Fruit fly (Drosophila melanogaster) whole organism, embryonic: ENCODE data around the gene Tango2.
A peak's percentile ranks its signal among the peaks of the same experiment; 100 is the strongest.

Experiments used
- Atf3 ChIP-seq: fragments of 200-800 bp; sonication (Bioruptor generic); optimal IDR thresholded peaks from 3 replicates; lab custom pipeline; 2016; ENCODE audit warnings: missing biosample characterization, missing genetic modification characterization
- Bdp1 ChIP-seq: fragments of 200-800 bp; sonication (Bioruptor generic); optimal IDR thresholded peaks from 3 replicates; lab custom pipeline; 2016; ENCODE audit warnings: missing biosample characterization, missing genetic modification characterization
- C15 ChIP-seq: fragments of 200-800 bp; sonication (Bioruptor generic); IDR thresholded peaks from 3 replicates; pipeline ENCODE4 v1.3.6; 2022; ENCODE audit warnings: missing biosample characterization, missing genetic modification characterization
- CG11560 ChIP-seq: fragments of 200-800 bp; sonication (Bioruptor generic); IDR thresholded peaks from 3 replicates; pipeline ENCODE4 v1.3.6; 2022; ENCODE audit warnings: missing biosample characterization, missing genetic modification characterization
- CG13424 ChIP-seq: fragments of 200-800 bp; sonication (Bioruptor generic); optimal IDR thresholded peaks from 2 replicates; lab custom pipeline; 2019; ENCODE audit warnings: missing biosample characterization, mild to moderate bottlenecking, missing genetic modification characterization, moderate library complexity
- CG15073 ChIP-seq: fragments of 200-800 bp; sonication (Bioruptor generic); optimal IDR thresholded peaks from 2 replicates; lab custom pipeline; 2016; ENCODE audit warnings: missing biosample characterization, missing genetic modification characterization
- CG15601 ChIP-seq: fragments of 200-800 bp; sonication (Bioruptor generic); optimal IDR thresholded peaks from 3 replicates; lab custom pipeline; 2019; ENCODE audit warnings: missing biosample characterization, mild to moderate bottlenecking, missing genetic modification characterization, moderate library complexity
- CG1602 ChIP-seq: fragments of 200-800 bp; sonication (Bioruptor generic); optimal IDR thresholded peaks from 3 replicates; lab custom pipeline; 2016; ENCODE audit warnings: missing biosample characterization, missing genetic modification characterization
- CG17359 ChIP-seq: fragments of 200-800 bp; sonication (Bioruptor generic); optimal IDR thresholded peaks from 3 replicates; lab custom pipeline; 2018; ENCODE audit warnings: missing biosample characterization, mild to moderate bottlenecking, missing genetic modification characterization, moderate library complexity
- CG17385 ChIP-seq: fragments of 200-800 bp; sonication (Bioruptor generic); optimal IDR thresholded peaks from 3 replicates; lab custom pipeline; 2018; ENCODE audit warnings: missing biosample characterization, mild to moderate bottlenecking, missing genetic modification characterization
- CG18476 ChIP-seq: fragments of 200-800 bp; sonication (Bioruptor generic); optimal IDR thresholded peaks from 2 replicates; lab custom pipeline; 2016; ENCODE audit warnings: missing biosample characterization, mild to moderate bottlenecking, missing genetic modification characterization
- CG18619 ChIP-seq: fragments of 200-800 bp; sonication (Bioruptor generic); optimal IDR thresholded peaks from 3 replicates; lab custom pipeline; 2017; ENCODE audit warnings: missing biosample characterization, mild to moderate bottlenecking, missing genetic modification characterization
- CG2678 ChIP-seq: fragments of 200-800 bp; sonication (Bioruptor generic); optimal IDR thresholded peaks from 3 replicates; lab custom pipeline; 2019; ENCODE audit warnings: missing biosample characterization, mild to moderate bottlenecking, missing genetic modification characterization, moderate library complexity
- CG32772 ChIP-seq: fragments of 200-800 bp; sonication (Bioruptor generic); IDR thresholded peaks from 2 replicates; pipeline ENCODE4 v1.3.6; 2022; ENCODE audit warnings: missing biosample characterization, missing genetic modification characterization
- CG33557 ChIP-seq: fragments of 200-800 bp; sonication (Bioruptor generic); optimal IDR thresholded peaks from 2 replicates; lab custom pipeline; 2019; ENCODE audit warnings: missing biosample characterization, mild to moderate bottlenecking, missing genetic modification characterization, moderate library complexity
- CG3407 ChIP-seq: fragments of 200-800 bp; sonication (Bioruptor generic); optimal IDR thresholded peaks from 2 replicates; lab custom pipeline; 2018; ENCODE audit warnings: missing biosample characterization, mild to moderate bottlenecking, missing genetic modification characterization
- CG3838 ChIP-seq: fragments of 200-800 bp; sonication (Bioruptor generic); optimal IDR thresholded peaks from 3 replicates; lab custom pipeline; 2016; ENCODE audit warnings: missing biosample characterization, missing genetic modification characterization
- CG3995 ChIP-seq: fragments of 200-800 bp; sonication (Bioruptor generic); optimal IDR thresholded peaks from 3 replicates; lab custom pipeline; 2016; ENCODE audit warnings: missing biosample characterization, missing genetic modification characterization
- CG7987 ChIP-seq: fragments of 200-800 bp; sonication (Bioruptor generic); optimal IDR thresholded peaks from 2 replicates; lab custom pipeline; 2018; ENCODE audit warnings: missing biosample characterization, mild to moderate bottlenecking, missing genetic modification characterization, moderate library complexity
- CG8765 ChIP-seq: fragments of 200-800 bp; sonication (Bioruptor generic); IDR thresholded peaks from 2 replicates; pipeline ENCODE4 v1.3.6; 2022; ENCODE audit warnings: missing biosample characterization, missing genetic modification characterization
- CG8924 ChIP-seq: fragments of 200-800 bp; optimal IDR thresholded peaks from 3 replicates; lab custom pipeline; 2019; ENCODE audit warnings: missing biosample characterization, mild to moderate bottlenecking, missing genetic modification characterization, moderate library complexity
- CG9727 ChIP-seq: fragments of 200-800 bp; sonication (Bioruptor generic); optimal IDR thresholded peaks from 3 replicates; lab custom pipeline; 2017; ENCODE audit warnings: missing biosample characterization, mild to moderate bottlenecking, missing genetic modification characterization
- Camta ChIP-seq: fragments of 200-800 bp; sonication (Bioruptor generic); optimal IDR thresholded peaks from 2 replicates; lab custom pipeline; 2016; ENCODE audit warnings: missing biosample characterization, missing genetic modification characterization
- Dek ChIP-seq: fragments of 200-800 bp; sonication (Bioruptor generic); optimal IDR thresholded peaks from 3 replicates; lab custom pipeline; 2019; ENCODE audit warnings: missing biosample characterization, mild to moderate bottlenecking, missing genetic modification characterization, moderate library complexity
- Doc2 ChIP-seq: fragments of 200-800 bp; sonication (Bioruptor generic); IDR thresholded peaks from 2 replicates; pipeline ENCODE4 v1.3.6; 2022; ENCODE audit warnings: missing biosample characterization, missing genetic modification characterization
- Eip74EF ChIP-seq, 2 experiments: fragments of 200-800 bp in 1 of 2; fragments of >200 bp in 1 of 2; sonication (Bioruptor generic) in 1 of 2; optimal IDR thresholded peaks; 2 replicates each; lab custom pipeline; 2017 to 2019; ENCODE audit warnings: missing biosample characterization in 2 of 2, missing genetic modification characterization in 2 of 2, mild to moderate bottlenecking in 1 of 2, moderate library complexity in 1 of 2
- Ets65A ChIP-seq: fragments of 200-800 bp; sonication (Bioruptor generic); peaks from one replicate; lab custom pipeline; 2016; ENCODE audit warnings: missing biosample characterization, missing genetic modification characterization
- GATAe ChIP-seq: fragments of 200-800 bp; sonication (Bioruptor generic); conservative IDR thresholded peaks from 2 replicates; pipeline ENCODE4 v1.3.6; 2022; ENCODE audit warnings: missing biosample characterization, missing genetic modification characterization
- HLH3B ChIP-seq: fragments of 200-800 bp; sonication (Bioruptor generic); IDR thresholded peaks from 2 replicates; pipeline ENCODE4 v1.3.6; 2022; ENCODE audit warnings: missing biosample characterization, missing genetic modification characterization
- Hr78 ChIP-seq, 2 experiments: fragments of 200-800 bp in 1 of 2; fragments of >200 bp in 1 of 2; sonication (Bioruptor generic) in 1 of 2; optimal IDR thresholded peaks; 2 replicates each; lab custom pipeline; 2017 to 2019; ENCODE audit warnings: missing biosample characterization in 2 of 2, missing genetic modification characterization in 2 of 2, mild to moderate bottlenecking in 1 of 2, moderate library complexity in 1 of 2
- Max ChIP-seq: fragments of 200-800 bp; sonication (Bioruptor generic); optimal IDR thresholded peaks from 2 replicates; lab custom pipeline; 2016; ENCODE audit warnings: missing biosample characterization, mild to moderate bottlenecking, missing genetic modification characterization
- Taf1 ChIP-seq: fragments of 200-800 bp; sonication (Bioruptor generic); IDR thresholded peaks from 2 replicates; pipeline ENCODE4 v1.3.6; 2022; ENCODE audit warnings: missing biosample characterization, missing genetic modification characterization
- YL-1 ChIP-seq: fragments of 200-800 bp; sonication (Bioruptor generic); optimal IDR thresholded peaks from 3 replicates; lab custom pipeline; 2017; ENCODE audit warnings: missing biosample characterization, mild to moderate bottlenecking, missing genetic modification characterization
- ato ChIP-seq: fragments of 200-800 bp; sonication (Bioruptor generic); IDR thresholded peaks from 2 replicates; pipeline ENCODE4 v1.3.6; 2022; ENCODE audit warnings: missing biosample characterization, missing genetic modification characterization; ENCODE audit not compliant: partially characterized antibody
- disco-r ChIP-seq: fragments of 200-800 bp; sonication (Bioruptor generic); optimal IDR thresholded peaks from 2 replicates; lab custom pipeline; 2016; ENCODE audit warnings: missing biosample characterization, missing genetic modification characterization
- gfzf ChIP-seq: fragments of 200-800 bp; sonication (Bioruptor generic); optimal IDR thresholded peaks from 2 replicates; lab custom pipeline; 2016; ENCODE audit warnings: missing biosample characterization, mild to moderate bottlenecking, missing genetic modification characterization, moderate library complexity
- hkb ChIP-seq, 2 experiments: fragments of 200-800 bp in 1 of 2; fragments of >200 bp in 1 of 2; sonication (Bioruptor generic) in 1 of 2; IDR thresholded peaks in 1 of 2; optimal IDR thresholded peaks in 1 of 2; 2 replicates each; pipeline versions ENCODE4 v1.3.6 to Lab custom; 2017 to 2022; ENCODE audit warnings: missing biosample characterization in 1 of 2, missing genetic modification characterization in 1 of 2
- jumu ChIP-seq: fragments of 200-800 bp; sonication (Bioruptor generic); optimal IDR thresholded peaks from 3 replicates; lab custom pipeline; 2016; ENCODE audit warnings: missing biosample characterization, missing genetic modification characterization
- lmd ChIP-seq: fragments of 200-800 bp; sonication (Bioruptor generic); IDR thresholded peaks from 2 replicates; pipeline ENCODE4 v1.3.6; 2022; ENCODE audit warnings: missing biosample characterization, missing genetic modification characterization
- nerfin-1 ChIP-seq: fragments of 200-800 bp; sonication (Bioruptor generic); optimal IDR thresholded peaks from 3 replicates; lab custom pipeline; 2019; ENCODE audit warnings: missing biosample characterization, mild to moderate bottlenecking, missing genetic modification characterization, moderate library complexity
- nerfin-2 ChIP-seq: fragments of 200-800 bp; sonication (Bioruptor generic); IDR thresholded peaks from 2 replicates; pipeline ENCODE4 v1.3.6; 2022; ENCODE audit warnings: missing biosample characterization, missing genetic modification characterization; ENCODE audit not compliant: partially characterized antibody
- pb ChIP-seq: fragments of 200-800 bp; sonication (Bioruptor generic); optimal IDR thresholded peaks from 3 replicates; lab custom pipeline; 2016; ENCODE audit warnings: missing biosample characterization, missing genetic modification characterization
- pfk ChIP-seq: fragments of 200-800 bp; sonication (Bioruptor generic); optimal IDR thresholded peaks from 2 replicates; lab custom pipeline; 2018; ENCODE audit warnings: missing biosample characterization, mild to moderate bottlenecking, missing genetic modification characterization, moderate library complexity
- pzg ChIP-seq: fragments of 200-800 bp; sonication (Bioruptor generic); optimal IDR thresholded peaks from 3 replicates; lab custom pipeline; 2018; ENCODE audit warnings: missing biosample characterization, mild to moderate bottlenecking, missing genetic modification characterization, moderate library complexity
- repo ChIP-seq: fragments of 200-800 bp; sonication (Bioruptor generic); optimal IDR thresholded peaks from 2 replicates; lab custom pipeline; 2016; ENCODE audit warnings: missing biosample characterization, missing genetic modification characterization
- sens ChIP-seq: fragments of 200-800 bp; sonication (Bioruptor generic); peaks from one replicate; lab custom pipeline; 2016; ENCODE audit warnings: missing biosample characterization, missing genetic modification characterization
- sisA ChIP-seq: fragments of 200-800 bp; sonication (Bioruptor generic); IDR thresholded peaks from 2 replicates; pipeline ENCODE4 v1.3.6; 2022; ENCODE audit warnings: missing biosample characterization, missing genetic modification characterization
- slp2 ChIP-seq: fragments of 200-800 bp; sonication (Bioruptor generic); optimal IDR thresholded peaks from 2 replicates; lab custom pipeline; 2016; ENCODE audit warnings: missing biosample characterization, missing genetic modification characterization
- twi ChIP-seq: fragments of 200-800 bp; optimal IDR thresholded peaks from 2 replicates; lab custom pipeline; 2019; ENCODE audit warnings: missing biosample characterization, mild to moderate bottlenecking, missing genetic modification characterization, moderate library complexity
- zen ChIP-seq: fragments of 200-800 bp; sonication (Bioruptor generic); optimal IDR thresholded peaks from 3 replicates; lab custom pipeline; 2018; ENCODE audit warnings: missing biosample characterization, mild to moderate bottlenecking, missing genetic modification characterization, moderate library complexity

Tango2 gene

dm6 chrX:13572382-13572781, 44.4 kb upstream of the Tango2 start (continued):
- TF ChIP-seq CG15073 (GFP tag; lab: Kevin White, UChicago) (no peak), Camta (GFP tag; lab: Kevin White, UChicago) (peak; percentile 31), Ets65A (GFP tag; lab: Kevin White, UChicago) (peak; percentile 89), CG11560 (no peak), CG17359 (tag; lab: Kevin White, UChicago) (peak; percentile 47), CG3995 (GFP tag; lab: Kevin White, UChicago) (no peak), Taf1 (GFP tag; lab: Robert Waterston, UW) (no peak), twi (tag; lab: Kevin White, UChicago) (peak; percentile 5), Hr78 (GFP tag; optimal IDR thresholded peaks at IDR 0.05; lab: Kevin White, UChicago) (no peak), nerfin-2 (GFP tag; lab: Robert Waterston, UW) (no peak), Dek (tag; lab: Kevin White, UChicago) (no peak), ato (GFP tag; lab: Robert Waterston, UW) (no peak), C15 (GFP tag; lab: Robert Waterston, UW) (no peak), Bdp1 (peak; percentile 26), CG33557 (GFP tag; lab: Kevin White, UChicago) (no peak), Atf3 (GFP tag; lab: Kevin White, UChicago) (peak; percentile 14), pb (peak; percentile 26), HLH3B (GFP tag; lab: Robert Waterston, UW) (0 out of 2 replicates have a peak, but pooled peaks have one; percentile 27), CG3838 (GFP tag; lab: Kevin White, UChicago) (no peak), GATAe (no peak), slp2 (GFP tag; lab: Kevin White, UChicago) (no peak), gfzf (no peak), zen (tag; lab: Kevin White, UChicago) (no peak), Max (peak; percentile 35), CG18619 (GFP tag; lab: Kevin White, UChicago) (peak; percentile 49), repo (GFP tag; lab: Kevin White, UChicago) (peak; percentile 53), jumu (peak; percentile 45), pfk (GFP tag; lab: Kevin White, UChicago) (no peak), pzg (GFP tag; lab: Kevin White, UChicago) (no peak), CG15601 (tag; lab: Kevin White, UChicago) (peak; percentile 17), CG13424 (tag; lab: Kevin White, UChicago) (peak; percentile 55), nerfin-1 (peak; percentile 17), Doc2 (GFP tag; lab: Robert Waterston, UW) (no peak), CG32772 (no peak), CG8765 (GFP tag; lab: Robert Waterston, UW) (no peak), Eip74EF (GFP tag; optimal IDR thresholded peaks at IDR 0.05; lab: Kevin White, UChicago) (peak in 1 of 2 experiments; percentile 35), CG3407 (peak; percentile 5), CG17385 (GFP tag; lab: Kevin White, UChicago) (peak; percentile 51), CG2678 (tag; lab: Kevin White, UChicago) (peak; percentile 75), CG9727 (GFP tag; lab: Kevin White, UChicago) (peak; percentile 45), disco-r (GFP tag; lab: Kevin White, UChicago) (no peak), sisA (GFP tag; lab: Robert Waterston, UW) (peak; percentile 24; the same call in 1 of the 2 replicates), CG18476 (GFP tag; lab: Kevin White, UChicago) (peak; percentile 27), CG7987 (GFP tag; lab: Kevin White, UChicago) (no peak), sens (GFP tag; lab: Kevin White, UChicago) (peak; percentile 95), YL-1 (GFP tag; lab: Kevin White, UChicago) (no peak), hkb (optimal IDR thresholded peaks at IDR 0.05; lab: Kevin White, UChicago) (no peak), hkb (GFP tag; IDR thresholded peaks at IDR 0.05; lab: Robert Waterston, UW) (peak; percentile 41; the same call in 1 of the 2 replicates), lmd (GFP tag; lab: Robert Waterston, UW) (peak; percentile 54), CG1602 (peak; percentile 34), CG8924 (tag; lab: Kevin White, UChicago) (peak; percentile 47)
